Worm (Caenorhabditis elegans) whole organism, late embryonic: ENCODE measurements around the gene F59G1.8.

Experiments used
- C08G9.2 ChIP-seq: sonication (generic microtip); optimal IDR thresholded peaks from 2 replicates; lab custom pipeline; 2016; ENCODE audit warnings: mild to moderate bottlenecking, missing genetic modification characterization, moderate library complexity, missing compliant biosample characterization
- C38D4.7 ChIP-seq: fragments of 200-800 bp; sonication (Bioruptor generic); optimal IDR thresholded peaks from 2 replicates; lab custom pipeline; 2018; ENCODE audit warnings: mild to moderate bottlenecking, missing genetic modification characterization, moderate library complexity, missing compliant biosample characterization
- F13H6.1 ChIP-seq: sonication (generic microtip); optimal IDR thresholded peaks from 2 replicates; lab custom pipeline; 2016; ENCODE audit warnings: missing genetic modification characterization, missing compliant biosample characterization
- K02D7.2 ChIP-seq: sonication (generic microtip); optimal IDR thresholded peaks from 2 replicates; lab custom pipeline; 2017; ENCODE audit warnings: mild to moderate bottlenecking, missing genetic modification characterization, missing compliant biosample characterization
- K09A11.1 ChIP-seq: sonication (generic microtip); optimal IDR thresholded peaks from 2 replicates; lab custom pipeline; 2017; ENCODE audit warnings: antibody characterized with exemption, mild to moderate bottlenecking, missing genetic modification characterization, missing compliant biosample characterization; ENCODE audit not compliant: insufficient read depth
- ahr-1 ChIP-seq: sonication (generic microtip); optimal IDR thresholded peaks from 2 replicates; lab custom pipeline; 2016; ENCODE audit warnings: missing genetic modification characterization, missing compliant biosample characterization
- ama-1 ChIP-seq: fragments of 150-350 bp; optimal IDR thresholded peaks from 2 replicates; lab custom pipeline; 2014
- ceh-14 ChIP-seq: sonication (generic microtip); optimal IDR thresholded peaks from 2 replicates; lab custom pipeline; 2016; ENCODE audit warnings: missing genotype, missing genetic modification characterization, missing compliant biosample characterization
- ceh-2 ChIP-seq: sonication (generic microtip); optimal IDR thresholded peaks from 2 replicates; lab custom pipeline; 2016; ENCODE audit warnings: missing genotype, missing genetic modification characterization, missing compliant biosample characterization
- ceh-22 ChIP-seq: sonication (generic microtip); optimal IDR thresholded peaks from 2 replicates; lab custom pipeline; 2017; ENCODE audit warnings: missing biosample characterization, missing genetic modification characterization
- ceh-24 ChIP-seq: sonication (generic microtip); optimal IDR thresholded peaks from 2 replicates; lab custom pipeline; 2016; ENCODE audit warnings: mild to moderate bottlenecking, missing genetic modification characterization, missing compliant biosample characterization
- ceh-30 ChIP-seq: fragments of 150-350 bp; optimal IDR thresholded peaks from 2 replicates; lab custom pipeline; 2014; ENCODE audit warnings: missing biosample characterization, missing genetic modification characterization
- ceh-34 ChIP-seq: sonication (generic microtip); optimal IDR thresholded peaks from 2 replicates; lab custom pipeline; 2016; ENCODE audit warnings: mild to moderate bottlenecking, missing genetic modification characterization, missing compliant biosample characterization
- ceh-45 ChIP-seq: fragments of 200-800 bp; sonication (Bioruptor generic); IDR thresholded peaks from 2 replicates; pipeline ENCODE4 v1.3.6; 2022; ENCODE audit warnings: missing genetic modification reagents, missing genetic modification characterization, missing compliant biosample characterization
- ceh-48 ChIP-seq: sonication (generic microtip); optimal IDR thresholded peaks from 2 replicates; lab custom pipeline; 2016; ENCODE audit warnings: missing genetic modification characterization, inconsistent platforms, missing compliant biosample characterization
- che-1 ChIP-seq: sonication (generic microtip); optimal IDR thresholded peaks from 2 replicates; lab custom pipeline; 2016; ENCODE audit warnings: mild to moderate bottlenecking, missing genetic modification characterization, missing compliant biosample characterization
- dmd-4 ChIP-seq: sonication (generic microtip); optimal IDR thresholded peaks from 2 replicates; lab custom pipeline; 2016; ENCODE audit warnings: borderline replicate concordance, missing genetic modification characterization, missing compliant biosample characterization
- dve-1 ChIP-seq: sonication (generic microtip); optimal IDR thresholded peaks from 2 replicates; lab custom pipeline; 2017; ENCODE audit warnings: antibody characterized with exemption, mild to moderate bottlenecking, missing genetic modification characterization, missing compliant biosample characterization
- elt-2 ChIP-seq: sonication (generic microtip); optimal IDR thresholded peaks from 2 replicates; lab custom pipeline; 2016; ENCODE audit warnings: missing genetic modification reagents, missing genetic modification characterization, missing compliant biosample characterization
- ets-4 ChIP-seq: sonication (generic microtip); optimal IDR thresholded peaks from 2 replicates; lab custom pipeline; 2016; ENCODE audit warnings: missing genetic modification characterization, missing compliant biosample characterization
- eyg-1 ChIP-seq: sonication (generic microtip); optimal IDR thresholded peaks from 2 replicates; lab custom pipeline; 2016; ENCODE audit warnings: missing genotype, missing genetic modification characterization, missing compliant biosample characterization
- fax-1 ChIP-seq: sonication (generic microtip); optimal IDR thresholded peaks from 2 replicates; lab custom pipeline; 2016; ENCODE audit warnings: missing genotype, missing genetic modification characterization, missing compliant biosample characterization
- fkh-10 ChIP-seq: fragments of 150-350 bp; optimal IDR thresholded peaks from 2 replicates; lab custom pipeline; 2014; ENCODE audit warnings: missing biosample characterization, missing genetic modification reagents, missing genetic modification characterization
- fkh-6 ChIP-seq: sonication (generic microtip); optimal IDR thresholded peaks from 2 replicates; lab custom pipeline; 2016; ENCODE audit warnings: missing genetic modification characterization, missing compliant biosample characterization
- hlh-30 ChIP-seq: sonication (generic microtip); optimal IDR thresholded peaks from 2 replicates; lab custom pipeline; 2017; ENCODE audit warnings: antibody characterized with exemption, missing genetic modification characterization, missing compliant biosample characterization; ENCODE audit not compliant: insufficient read depth
- hlh-6 ChIP-seq: sonication (generic microtip); optimal IDR thresholded peaks from 2 replicates; lab custom pipeline; 2016; ENCODE audit warnings: missing genotype, missing genetic modification characterization, missing compliant biosample characterization
- hlh-8 ChIP-seq: sonication (generic microtip); optimal IDR thresholded peaks from 2 replicates; lab custom pipeline; 2016; ENCODE audit warnings: missing genotype, missing genetic modification characterization, missing compliant biosample characterization
- lim-6 ChIP-seq: sonication (generic microtip); optimal IDR thresholded peaks from 2 replicates; lab custom pipeline; 2016; ENCODE audit warnings: missing genetic modification characterization, missing compliant biosample characterization
- lin-11 ChIP-seq: fragments of 200-800 bp; sonication (Bioruptor generic); optimal IDR thresholded peaks from 2 replicates; lab custom pipeline; 2018; ENCODE audit warnings: mild to moderate bottlenecking, missing genetic modification characterization, missing compliant biosample characterization
- madf-2 ChIP-seq: sonication (generic microtip); optimal IDR thresholded peaks from 2 replicates; lab custom pipeline; 2017; ENCODE audit warnings: missing genetic modification characterization, missing compliant biosample characterization
- mec-3 ChIP-seq: sonication (generic microtip); optimal IDR thresholded peaks from 2 replicates; lab custom pipeline; 2016; ENCODE audit warnings: borderline replicate concordance, missing genetic modification characterization, missing compliant biosample characterization
- nhr-11 ChIP-seq: fragments of 150-350 bp; optimal IDR thresholded peaks from 2 replicates; lab custom pipeline; 2014; ENCODE audit warnings: missing biosample characterization, missing genetic modification characterization
- npax-4 ChIP-seq: sonication (generic microtip); optimal IDR thresholded peaks from 2 replicates; lab custom pipeline; 2016; ENCODE audit warnings: missing genetic modification characterization, missing compliant biosample characterization
- pag-3 ChIP-seq: sonication (generic microtip); optimal IDR thresholded peaks from 2 replicates; lab custom pipeline; 2016; ENCODE audit warnings: missing compliant biosample characterization, missing genetic modification characterization, borderline replicate concordance
- pha-2 ChIP-seq: sonication (generic microtip); optimal IDR thresholded peaks from 2 replicates; lab custom pipeline; 2017; ENCODE audit warnings: mild to moderate bottlenecking, missing genetic modification characterization, missing compliant biosample characterization
- pqm-1 ChIP-seq: sonication (generic microtip); optimal IDR thresholded peaks from 2 replicates; lab custom pipeline; 2016; ENCODE audit warnings: missing genetic modification characterization, missing compliant biosample characterization
- ref-2 ChIP-seq: sonication (generic microtip); optimal IDR thresholded peaks from 2 replicates; lab custom pipeline; 2016; ENCODE audit warnings: missing genetic modification characterization, missing compliant biosample characterization
- rnt-1 ChIP-seq: sonication (generic microtip); optimal IDR thresholded peaks from 2 replicates; lab custom pipeline; 2016; ENCODE audit warnings: missing genetic modification characterization, missing compliant biosample characterization
- sdc-2 ChIP-seq: sonication (generic microtip); optimal IDR thresholded peaks from 2 replicates; lab custom pipeline; 2016; ENCODE audit warnings: missing genotype, missing genetic modification characterization, missing compliant biosample characterization
- tbx-2 ChIP-seq: sonication (generic microtip); optimal IDR thresholded peaks from 2 replicates; lab custom pipeline; 2016; ENCODE audit warnings: missing genetic modification characterization, missing compliant biosample characterization
- tbx-7 ChIP-seq: sonication (generic microtip); optimal IDR thresholded peaks from 2 replicates; lab custom pipeline; 2016; ENCODE audit warnings: missing genotype, missing genetic modification characterization, missing compliant biosample characterization
- ttx-3 ChIP-seq: sonication (generic microtip); optimal IDR thresholded peaks from 2 replicates; lab custom pipeline; 2016; ENCODE audit warnings: missing genetic modification reagents, missing genetic modification characterization, missing compliant biosample characterization
- unc-42 ChIP-seq: sonication (generic microtip); optimal IDR thresholded peaks from 2 replicates; lab custom pipeline; 2016; ENCODE audit warnings: missing genotype, missing genetic modification characterization, missing compliant biosample characterization
- unc-55 ChIP-seq: sonication (generic microtip); optimal IDR thresholded peaks from 2 replicates; lab custom pipeline; 2017; ENCODE audit warnings: missing biosample characterization, missing genetic modification reagents, missing genetic modification characterization
- unc-86 ChIP-seq: sonication (generic microtip); optimal IDR thresholded peaks from 2 replicates; lab custom pipeline; 2016; ENCODE audit warnings: missing genetic modification characterization, missing compliant biosample characterization
- zip-5 ChIP-seq: sonication (generic microtip); optimal IDR thresholded peaks from 2 replicates; lab custom pipeline; 2016; ENCODE audit warnings: missing genetic modification characterization, missing compliant biosample characterization

The F59G1.8 gene

DNA sequence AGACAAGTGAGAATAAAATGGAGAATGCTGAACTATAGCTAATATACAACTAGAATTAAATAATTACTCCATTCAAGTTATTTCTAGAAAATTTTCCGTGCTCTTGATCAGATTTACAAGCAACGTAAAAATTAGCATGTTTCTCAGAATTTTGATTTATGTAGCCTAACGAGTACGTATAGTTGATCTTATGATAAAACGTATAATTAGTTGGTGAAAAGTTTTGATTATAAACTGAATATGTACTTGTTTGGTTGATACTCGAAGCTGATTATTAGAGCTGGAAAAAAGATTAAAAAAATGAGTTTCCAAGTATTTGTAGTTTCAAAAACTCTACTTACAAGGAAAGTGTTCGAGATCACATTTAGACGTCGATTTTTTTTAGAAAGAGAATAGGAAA, 9.9 kb upstream of the F59G1.8 start:
- TF ChIP-seq pha-2 (tag; lab: Kevin White, UChicago) (no peak), madf-2 (tag; lab: Kevin White, UChicago) (no peak), hlh-6 (no peak), ceh-30 (no peak), hlh-8 (tag; lab: Kevin White, UChicago) (no peak), fkh-6 (tag; lab: Kevin White, UChicago) (no peak), unc-42 (tag; lab: Kevin White, UChicago) (no peak), elt-2 (tag; lab: Kevin White, UChicago) (no peak), ceh-34 (tag; lab: Kevin White, UChicago) (no peak), ceh-2 (tag; lab: Kevin White, UChicago) (no peak), npax-4 (tag; lab: Kevin White, UChicago) (no peak)

DNA sequence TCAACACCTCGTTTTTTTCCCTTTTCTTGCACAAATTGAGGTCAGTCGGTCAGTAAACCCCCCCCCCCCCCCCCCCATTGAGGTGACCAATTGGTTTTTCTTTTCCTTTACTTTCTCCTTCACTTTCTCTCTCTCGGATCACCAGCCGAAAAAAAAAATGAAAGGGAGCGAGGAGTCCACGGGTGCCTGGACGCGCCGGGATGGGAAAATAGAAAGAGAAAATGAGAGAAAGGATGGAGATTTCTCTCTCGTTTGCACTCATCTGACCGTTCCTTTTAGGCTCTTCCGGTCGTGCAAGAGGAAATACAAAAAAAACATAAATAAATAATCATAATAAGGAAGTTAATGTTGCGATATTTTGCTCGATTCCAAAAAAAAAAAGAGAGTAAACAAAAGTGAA, 7.3 kb upstream of the F59G1.8 start:
- no peak for TF ChIP-seq fkh-10 (GFP tag; lab: Kevin White, UChicago)
- no peak for TF ChIP-seq K02D7.2 (tag; lab: Kevin White, UChicago)
- no peak for TF ChIP-seq ref-2 (tag; lab: Kevin White, UChicago)
- TF ChIP-seq unc-86: no peak
- no peak for TF ChIP-seq ceh-24
- no peak for TF ChIP-seq tbx-7
- no peak for TF ChIP-seq unc-55 (GFP tag; lab: Kevin White, UChicago)
- TF ChIP-seq, all 69 proteins: peak for 0

DNA sequence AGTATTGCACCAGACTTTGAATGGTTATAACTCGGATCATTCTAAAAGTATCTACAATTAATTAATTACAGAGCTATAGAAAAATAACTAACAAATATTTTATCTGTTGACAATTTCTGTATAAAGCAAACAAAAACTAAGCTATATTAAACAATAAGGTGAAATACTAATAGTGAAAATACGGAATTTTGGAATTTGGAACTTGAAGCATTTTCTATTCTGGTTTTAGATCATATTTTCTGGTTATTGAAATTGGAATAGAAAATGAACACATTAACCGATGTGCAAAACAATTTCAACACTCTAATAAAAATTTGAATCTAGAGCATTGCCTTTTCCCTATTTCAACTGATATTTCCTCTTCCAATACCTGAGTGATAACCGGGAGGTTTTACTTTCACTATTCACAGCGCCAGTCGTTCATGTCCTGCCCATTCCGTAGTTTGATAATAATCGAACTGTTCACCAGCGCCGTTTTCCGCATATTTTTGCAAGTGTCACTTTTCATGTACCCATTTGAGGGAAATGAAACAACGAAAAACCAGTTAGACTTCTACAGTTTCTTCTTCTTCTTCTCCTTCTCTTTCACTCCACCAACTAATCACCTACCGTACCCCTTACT, 6.4 kb upstream of the F59G1.8 start:
- TF ChIP-seq hlh-30 (no peak), che-1 (tag; lab: Kevin White, UChicago) (no peak), ceh-2 (tag; lab: Kevin White, UChicago) (no peak), ref-2 (tag; lab: Kevin White, UChicago) (no peak), fax-1 (tag; lab: Kevin White, UChicago) (no peak), pqm-1 (tag; lab: Kevin White, UChicago) (no peak), dmd-4 (tag; lab: Kevin White, UChicago) (no peak)

DNA sequence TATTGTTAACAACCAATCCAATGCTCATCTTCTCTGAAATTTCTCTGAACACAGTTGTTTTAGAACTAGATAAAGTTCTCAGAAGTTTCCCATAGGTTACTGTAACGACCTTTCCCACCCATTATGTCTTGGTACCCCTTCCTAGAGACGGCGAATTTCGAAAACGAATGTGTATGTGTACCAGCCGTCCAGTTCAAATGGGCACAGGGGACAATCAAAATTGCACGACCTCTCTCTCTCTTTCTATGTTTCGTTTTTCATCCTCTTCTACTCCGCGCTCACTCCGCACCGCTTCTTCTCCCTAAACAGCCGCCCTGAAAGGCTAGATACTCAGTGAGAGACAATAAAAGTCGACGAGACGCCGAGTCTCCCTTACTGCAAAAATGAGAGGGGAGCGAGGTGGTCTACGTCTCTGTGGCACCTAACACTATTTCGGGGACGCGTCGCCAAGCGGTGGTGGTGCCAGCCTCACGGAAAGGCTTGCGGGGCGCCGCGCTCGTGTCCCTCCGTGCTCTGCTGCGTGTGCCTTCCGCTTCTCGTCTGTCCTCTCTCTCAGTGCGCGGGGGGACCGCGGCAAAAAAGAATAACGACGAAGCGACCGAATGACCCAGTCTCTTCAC, 4.8 kb upstream of the F59G1.8 start:
- TF ChIP-seq ttx-3 (tag; lab: Kevin White, UChicago): no peak
- no peak for TF ChIP-seq eyg-1 (tag; lab: Kevin White, UChicago)
- no peak for TF ChIP-seq K02D7.2 (tag; lab: Kevin White, UChicago)
- TF ChIP-seq ceh-24: no peak
- TF ChIP-seq ceh-48 (tag; lab: Kevin White, UChicago): no peak
- no peak for TF ChIP-seq K09A11.1
- TF ChIP-seq elt-2 (tag; lab: Kevin White, UChicago): no peak
- TF ChIP-seq tbx-2 (tag; lab: Kevin White, UChicago): peak; percentile 12
- TF ChIP-seq ets-4 (tag; lab: Kevin White, UChicago): no peak
- no peak for TF ChIP-seq pqm-1 (tag; lab: Kevin White, UChicago)
- TF ChIP-seq mec-3 (tag; lab: Kevin White, UChicago): peak; percentile 23
- no peak for TF ChIP-seq lim-6 (tag; lab: Kevin White, UChicago)
- peak; percentile 14 for TF ChIP-seq C08G9.2 (tag; lab: Kevin White, UChicago)
- TF ChIP-seq ceh-22 (tag; lab: Kevin White, UChicago): no peak
- peak; percentile 9 for TF ChIP-seq F13H6.1 (tag; lab: Kevin White, UChicago)
- TF ChIP-seq dve-1 (tag; lab: Kevin White, UChicago): no peak
- no peak for TF ChIP-seq lin-11 (tag; lab: Kevin White, UChicago)
- TF ChIP-seq sdc-2 (tag; lab: Kevin White, UChicago): no peak
- no peak for TF ChIP-seq C38D4.7 (GFP tag; lab: Kevin White, UChicago)
- no peak for TF ChIP-seq zip-5 (tag; lab: Kevin White, UChicago)
- no peak for TF ChIP-seq ahr-1 (tag; lab: Kevin White, UChicago)
- TF ChIP-seq rnt-1 (tag; lab: Kevin White, UChicago): no peak
- TF ChIP-seq nhr-11 (tag; lab: Kevin White, UChicago): no peak
- no peak for TF ChIP-seq pag-3
- peak; percentile 24 for TF ChIP-seq unc-42 (tag; lab: Kevin White, UChicago)
- no peak for TF ChIP-seq ceh-45 (GFP tag; lab: Robert Waterston, UW)
- TF ChIP-seq ama-1 (lab: Kevin White, UChicago): no peak
- no peak for TF ChIP-seq ceh-14 (tag; lab: Kevin White, UChicago)
- no peak for TF ChIP-seq unc-86
- TF ChIP-seq madf-2 (tag; lab: Kevin White, UChicago): no peak
- TF ChIP-seq che-1 (tag; lab: Kevin White, UChicago): no peak
- TF ChIP-seq ref-2 (tag; lab: Kevin White, UChicago): no peak
